Fruit fly (Drosophila melanogaster): ENCODE data around the gene CG33783.

Gene CG33783

DNA sequence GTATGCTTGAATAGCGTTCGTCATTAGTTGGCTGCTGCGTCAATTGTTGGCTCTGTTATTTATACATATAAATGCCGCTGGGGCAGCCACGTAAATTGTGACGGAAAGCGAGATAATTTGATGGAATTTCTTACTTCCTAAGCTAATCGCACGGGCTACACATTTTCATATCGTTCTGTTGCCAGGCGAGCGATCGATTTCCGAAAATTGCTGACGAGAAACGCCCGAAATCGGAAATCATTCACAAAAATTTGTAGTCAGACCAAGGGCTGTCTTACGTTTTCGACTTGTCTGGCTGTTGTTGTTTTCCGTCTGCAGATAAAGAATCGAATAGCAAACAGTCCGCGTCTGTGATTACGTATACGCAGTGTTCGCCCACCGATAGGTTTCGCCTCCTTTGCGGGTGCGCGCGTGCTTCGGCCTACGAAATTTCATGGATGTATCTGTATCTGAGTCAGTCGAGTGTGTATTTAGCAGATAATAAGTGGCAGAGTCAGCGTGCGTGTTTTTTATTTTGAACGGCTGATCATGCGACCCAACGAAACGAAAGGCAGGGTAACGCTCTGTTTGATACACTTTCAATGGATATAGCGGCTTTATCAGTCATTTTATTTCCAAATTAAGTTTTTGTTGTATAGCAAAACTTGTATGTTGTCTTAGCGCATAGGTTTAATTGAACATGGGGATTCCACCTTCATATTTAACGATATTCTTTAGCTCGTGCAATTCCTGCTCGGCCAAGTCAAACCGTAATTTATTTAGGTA, 31.1 kb downstream of the CG33783 start (continued):
- TF ChIP-seq Dad (GFP tag; optimal IDR thresholded peaks at IDR 0.05) (no peak), Hmx (GFP tag; optimal IDR thresholded peaks at IDR 0.05) (peak; percentile 29), Antp (GFP tag; optimal IDR thresholded peaks at IDR 0.05) (peak; percentile 77), hth (optimal IDR thresholded peaks at IDR 0.05) (no peak), CG18011 (GFP tag; optimal IDR thresholded peaks at IDR 0.05) (peak; percentile 59), CG17829 (tag; optimal IDR thresholded peaks at IDR 0.05) (peak; percentile 45), Oaz (GFP tag; IDR thresholded peaks at IDR 0.05) (no peak; the same call in 1 of the 2 replicates), maf-S (GFP tag; optimal IDR thresholded peaks at IDR 0.05) (peak; percentile 42), run (tag; optimal IDR thresholded peaks at IDR 0.05) (peak; percentile 25), YL-1 (GFP tag; optimal IDR thresholded peaks at IDR 0.05) (peak; percentile 0), odd (GFP tag; optimal IDR thresholded peaks at IDR 0.05) (peak; percentile 62), HLH54F (GFP tag; optimal IDR thresholded peaks at IDR 0.05) (peak; percentile 66), cas (GFP tag; IDR thresholded peaks at IDR 0.05) (no peak), sd (tag; optimal IDR thresholded peaks at IDR 0.05) (peak; percentile 96), CG7963 (GFP tag; IDR thresholded peaks at IDR 0.05; ENCODE audit: partially characterized antibody) (no peak), Dek (tag; optimal IDR thresholded peaks at IDR 0.05) (peak; percentile 63), Dref (GFP tag; IDR thresholded peaks at IDR 0.05) (no peak), CG3163 (GFP tag; optimal IDR thresholded peaks at IDR 0.05) (peak; percentile 43), CG13424 (tag; optimal IDR thresholded peaks at IDR 0.05) (peak; percentile 75), bab2 (GFP tag; optimal IDR thresholded peaks at IDR 0.05) (peak; percentile 66), CG1603 (tag; optimal IDR thresholded peaks at IDR 0.05) (peak; percentile 53), gcm (GFP tag; optimal IDR thresholded peaks at IDR 0.05) (peak; percentile 24), Dbx (GFP tag; IDR thresholded peaks at IDR 0.05) (peak; percentile 70; the same call in 2 of the 3 replicates), CG9215 (GFP tag; IDR thresholded peaks at IDR 0.05) (peak; percentile 59), chm (GFP tag; IDR thresholded peaks at IDR 0.05) (peak; percentile 56; the same call in 1 of the 2 replicates), pb (GFP tag; optimal IDR thresholded peaks at IDR 0.05) (peak; percentile 31), CG10366 (GFP tag; IDR thresholded peaks at IDR 0.05) (peak; percentile 42; the same call in 1 of the 2 replicates), CG2199 (GFP tag; IDR thresholded peaks at IDR 0.05) (peak; percentile 69; the same call in 1 of the 3 replicates), Xbp1 (GFP tag; optimal IDR thresholded peaks at IDR 0.05) (peak; percentile 62), CG11247 (GFP tag; IDR thresholded peaks at IDR 0.05) (0 out of 2 replicates have a peak, but pooled peaks have one; percentile 45), CG8388 (GFP tag; optimal IDR thresholded peaks at IDR 0.05) (peak; percentile 50), CG11695 (GFP tag; IDR thresholded peaks at IDR 0.05) (0 out of 3 replicates have a peak, but pooled peaks have one; percentile 29), Neu2 (GFP tag; optimal IDR thresholded peaks at IDR 0.05; ENCODE audit: borderline replicate concordance) (no peak), lbe (GFP tag; optimal IDR thresholded peaks at IDR 0.05) (no peak), CG12769 (tag; optimal IDR thresholded peaks at IDR 0.05) (peak; percentile 60), zfh1 (GFP tag; IDR thresholded peaks at IDR 0.05) (peak; percentile 53; the same call in 2 of the 3 replicates), Dip3 (GFP tag; optimal IDR thresholded peaks at IDR 0.05) (peak; percentile 60), CG15514 (GFP tag; optimal IDR thresholded peaks at IDR 0.05) (peak; percentile 63), CG13123 (GFP tag; optimal IDR thresholded peaks at IDR 0.05) (no peak), CG12071 (GFP tag; optimal IDR thresholded peaks at IDR 0.05) (peak; percentile 48), CG34376 (GFP tag; optimal IDR thresholded peaks at IDR 0.05) (peak; percentile 99), Deaf1 (tag; optimal IDR thresholded peaks at IDR 0.05) (peak; percentile 68), Hr39 (optimal IDR thresholded peaks at IDR 0.05) (no peak), exex (tag; optimal IDR thresholded peaks at IDR 0.05) (peak; percentile 82), CG7372 (GFP tag; IDR thresholded peaks at IDR 0.05) (peak; percentile 73), zf30C (GFP tag; optimal IDR thresholded peaks at IDR 0.05) (no peak), CG33213 (GFP tag; optimal IDR thresholded peaks at IDR 0.05) (no peak), CG7839 (tag; optimal IDR thresholded peaks at IDR 0.05) (peak; percentile 76), bsh (GFP tag; optimal IDR thresholded peaks at IDR 0.05) (peak in 1 of 2 experiments; percentile 42)
